Worm (Caenorhabditis elegans) whole organism, L4/young adult: Measurements from ENCODE around the gene ZK370.6.

Source experiments
- W03F9.2 ChIP-seq: fragments of 150-350 bp; optimal IDR thresholded peaks from 2 replicates; lab custom pipeline; 2014; ENCODE audit warnings: missing biosample characterization, missing genetic modification characterization
- him-1 ChIP-seq: sonication (generic microtip); optimal IDR thresholded peaks from 2 replicates; lab custom pipeline; 2016; ENCODE audit warnings: missing genotype, missing genetic modification reagents, missing genetic modification characterization, missing compliant biosample characterization

DNA sequence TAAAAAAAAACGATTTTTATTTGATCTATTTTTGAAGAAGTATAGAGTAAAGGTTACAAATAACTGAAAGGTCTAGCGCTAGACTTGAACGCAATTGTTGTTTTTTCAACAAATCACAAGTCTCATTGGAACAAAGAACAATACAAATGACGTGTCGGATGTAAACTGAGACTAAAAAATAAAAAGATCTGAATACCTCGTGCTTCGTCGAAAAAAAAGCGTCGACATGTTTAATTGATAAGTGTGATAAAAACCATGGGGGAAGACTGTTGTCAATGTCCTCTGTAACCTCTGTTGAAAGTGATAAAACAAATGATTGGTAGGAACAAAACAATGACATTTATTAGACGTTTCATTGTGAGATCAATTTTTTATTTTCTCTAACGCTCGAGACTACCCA, 39.1 kb upstream of the ZK370.6 start:
- TF ChIP-seq him-1 (tag; lab: Kevin White, UChicago) (no peak), W03F9.2 (tag; lab: Kevin White, UChicago) (no peak)
